Worm (Caenorhabditis elegans) whole organism, L2 larva: ENCODE data around the gene F40H3.1.

ENCODE experiments used
- C34F6.9 ChIP-seq: fragments of 150-350 bp; optimal IDR thresholded peaks from 2 replicates; lab custom pipeline; 2014; ENCODE audit warnings: missing biosample characterization, missing genetic modification characterization
- F13H6.1 ChIP-seq: sonication (generic microtip); optimal IDR thresholded peaks from 2 replicates; lab custom pipeline; 2016; ENCODE audit warnings: missing genetic modification characterization, missing compliant biosample characterization
- ZK546.5 ChIP-seq: sonication (generic microtip); optimal IDR thresholded peaks from 2 replicates; lab custom pipeline; 2017; ENCODE audit warnings: missing biosample characterization, missing genetic modification characterization
- alr-1 ChIP-seq: fragments of 150-350 bp; optimal IDR thresholded peaks from 2 replicates; lab custom pipeline; 2014; ENCODE audit warnings: missing biosample characterization, missing genetic modification characterization
- aly-2 ChIP-seq: fragments of 150-350 bp; optimal IDR thresholded peaks from 2 replicates; lab custom pipeline; 2014; ENCODE audit warnings: missing biosample characterization, missing genetic modification characterization
- ceh-82 ChIP-seq: fragments of 150-350 bp; optimal IDR thresholded peaks from 2 replicates; lab custom pipeline; 2014; ENCODE audit warnings: missing biosample characterization, missing genetic modification characterization
- dmd-4 ChIP-seq: sonication (generic microtip); optimal IDR thresholded peaks from 2 replicates; lab custom pipeline; 2017; ENCODE audit warnings: missing biosample characterization, missing genetic modification characterization
- egl-27 ChIP-seq: sonication (generic microtip); optimal IDR thresholded peaks from 3 replicates; lab custom pipeline; 2017; ENCODE audit warnings: missing biosample characterization, missing genetic modification reagents, missing genetic modification characterization
- elt-1 ChIP-seq: fragments of 150-350 bp; optimal IDR thresholded peaks from 2 replicates; lab custom pipeline; 2014; ENCODE audit warnings: missing biosample characterization, missing genetic modification characterization
- elt-3 ChIP-seq: sonication (generic microtip); optimal IDR thresholded peaks from 2 replicates; lab custom pipeline; 2017; ENCODE audit warnings: missing biosample characterization, missing genetic modification characterization
- fos-1 ChIP-seq: fragments of 150-350 bp; optimal IDR thresholded peaks from 2 replicates; lab custom pipeline; 2014; ENCODE audit warnings: missing biosample characterization, missing genetic modification characterization
- lin-11 ChIP-seq: fragments of 150-350 bp; sonication (generic microtip); optimal IDR thresholded peaks from 2 replicates; lab custom pipeline; 2014; ENCODE audit warnings: missing biosample characterization, missing genetic modification characterization, inconsistent platforms, mixed read lengths
- lin-13 ChIP-seq: fragments of 150-350 bp; optimal IDR thresholded peaks from 2 replicates; lab custom pipeline; 2014; ENCODE audit warnings: missing biosample characterization, missing genetic modification reagents, missing genetic modification characterization
- lin-39 ChIP-seq: fragments of 150-350 bp; optimal IDR thresholded peaks from 2 replicates; lab custom pipeline; 2014; ENCODE audit warnings: missing biosample characterization, missing genetic modification reagents, missing genetic modification characterization
- lsy-2 ChIP-seq, 2 experiments: fragments of 150-350 bp in 1 of 2; sonication (generic microtip) in 1 of 2; optimal IDR thresholded peaks; 2 replicates each; lab custom pipeline; 2014 to 2017; ENCODE audit warnings: missing biosample characterization in 2 of 2, missing genetic modification characterization in 2 of 2
- mbf-1 ChIP-seq: sonication (generic microtip); optimal IDR thresholded peaks from 2 replicates; lab custom pipeline; 2017; ENCODE audit warnings: missing biosample characterization, missing genetic modification characterization
- mdl-1 ChIP-seq, 2 experiments: fragments of 150-350 bp in 1 of 2; sonication (generic microtip) in 1 of 2; optimal IDR thresholded peaks; 2 replicates each; lab custom pipeline; 2017; ENCODE audit warnings: missing biosample characterization in 2 of 2, missing genetic modification characterization in 2 of 2
- nhr-10 ChIP-seq: sonication (generic microtip); optimal IDR thresholded peaks from 2 replicates; lab custom pipeline; 2017; ENCODE audit warnings: missing biosample characterization, missing genetic modification characterization
- nhr-11 ChIP-seq: fragments of 150-350 bp; optimal IDR thresholded peaks from 2 replicates; lab custom pipeline; 2014; ENCODE audit warnings: missing biosample characterization, missing genetic modification characterization
- nhr-12 ChIP-seq: fragments of 150-350 bp; optimal IDR thresholded peaks from 2 replicates; lab custom pipeline; 2014; ENCODE audit warnings: missing biosample characterization, missing genetic modification characterization
- nhr-129 ChIP-seq: fragments of 150-350 bp; optimal IDR thresholded peaks from 2 replicates; lab custom pipeline; 2014; ENCODE audit warnings: missing biosample characterization, missing genetic modification characterization
- nhr-21 ChIP-seq: fragments of 150-350 bp; optimal IDR thresholded peaks from 2 replicates; lab custom pipeline; 2014; ENCODE audit warnings: missing biosample characterization, missing genetic modification characterization
- nhr-23 ChIP-seq: fragments of 150-350 bp; optimal IDR thresholded peaks from 2 replicates; lab custom pipeline; 2014; ENCODE audit warnings: missing biosample characterization, missing genetic modification reagents, missing genetic modification characterization
- nhr-237 ChIP-seq: fragments of 150-350 bp; optimal IDR thresholded peaks from 2 replicates; lab custom pipeline; 2014; ENCODE audit warnings: missing biosample characterization, missing genetic modification characterization
- nhr-25 ChIP-seq: fragments of 150-350 bp; sonication (generic microtip); optimal IDR thresholded peaks from 3 replicates; lab custom pipeline; 2014; ENCODE audit warnings: missing biosample characterization, missing genetic modification characterization
- nhr-6 ChIP-seq: fragments of 150-350 bp; optimal IDR thresholded peaks from 2 replicates; lab custom pipeline; 2014; ENCODE audit warnings: missing biosample characterization, missing genetic modification characterization
- nhr-77 ChIP-seq: fragments of 150-350 bp; optimal IDR thresholded peaks from 2 replicates; lab custom pipeline; 2014; ENCODE audit warnings: missing biosample characterization, missing genetic modification characterization
- sem-4 ChIP-seq: fragments of 150-350 bp; optimal IDR thresholded peaks from 2 replicates; lab custom pipeline; 2014; ENCODE audit warnings: missing biosample characterization, missing genetic modification reagents, missing genetic modification characterization
- skn-1 ChIP-seq: sonication (generic microtip); optimal IDR thresholded peaks from 2 replicates; lab custom pipeline; 2017; ENCODE audit warnings: missing biosample characterization, missing genetic modification characterization
- sma-9 ChIP-seq, 2 experiments: fragments of 150-350 bp in 1 of 2; sonication (generic microtip) in 1 of 2; optimal IDR thresholded peaks; 2 replicates each; lab custom pipeline; 2014 to 2016; ENCODE audit warnings: missing genetic modification characterization in 2 of 2, mild to moderate bottlenecking in 1 of 2, missing biosample characterization in 1 of 2, missing compliant biosample characterization in 1 of 2, missing genetic modification reagents in 1 of 2, moderate library complexity in 1 of 2
- snpc-4 ChIP-seq: fragments of 150-350 bp; optimal IDR thresholded peaks from 2 replicates; lab custom pipeline; 2014; ENCODE audit warnings: missing biosample characterization, missing genetic modification characterization
- unc-55 ChIP-seq: fragments of 150-350 bp; sonication (generic microtip); optimal IDR thresholded peaks from 3 replicates; lab custom pipeline; 2014; ENCODE audit warnings: missing biosample characterization, missing genetic modification reagents, missing genetic modification characterization
- unc-62 ChIP-seq: fragments of 150-350 bp; optimal IDR thresholded peaks from 2 replicates; lab custom pipeline; 2014; ENCODE audit warnings: missing biosample characterization, missing genetic modification reagents, missing genetic modification characterization
- zag-1 ChIP-seq: fragments of 150-350 bp; optimal IDR thresholded peaks from 2 replicates; lab custom pipeline; 2014; ENCODE audit warnings: missing biosample characterization, missing genetic modification characterization
- ztf-1 ChIP-seq: fragments of 200-800 bp; sonication (Bioruptor generic); conservative IDR thresholded peaks from 2 replicates; pipeline ENCODE4 v1.3.6; 2022; ENCODE audit warnings: missing genetic modification characterization, missing compliant biosample characterization
- ztf-4 ChIP-seq: fragments of 150-350 bp; optimal IDR thresholded peaks from 2 replicates; lab custom pipeline; 2014; ENCODE audit warnings: missing biosample characterization, missing genetic modification characterization

Gene F40H3.1

ce11 chrII:6179531-6179930 lies at the start of gene F40H3.1:
F40H3.1 (plus strand) TSS chrII:6179831.
- TF ChIP-seq lin-11 (tag; lab: Kevin White, UChicago) (no peak), unc-62 (GFP tag; lab: Kevin White, UChicago) (no peak), nhr-25 (no peak), nhr-6 (tag; lab: Kevin White, UChicago) (no peak), F13H6.1 (tag; lab: Kevin White, UChicago) (no peak), nhr-11 (tag; lab: Kevin White, UChicago) (no peak), unc-55 (GFP tag; lab: Kevin White, UChicago) (no peak), ztf-1 (GFP tag; lab: Robert Waterston, UW) (no peak), ZK546.5 (no peak), nhr-12 (tag; lab: Kevin White, UChicago) (no peak), aly-2 (tag; lab: Kevin White, UChicago) (no peak), dmd-4 (no peak), sem-4 (no peak), nhr-10 (tag; lab: Kevin White, UChicago) (no peak), zag-1 (tag; lab: Kevin White, UChicago) (no peak), lin-13 (GFP tag; lab: Kevin White, UChicago) (no peak), lsy-2 (tag; optimal IDR thresholded peaks at IDR 0.05; lab: Kevin White, UChicago) (no peak)
- TF ChIP-seq, all 48 proteins: peak for 0

ce11 chrII:6132595-6132994 lies 47.0 kb upstream of the F40H3.1 start, which contains the start of gene abts-3:
abts-3 (plus strand) TSS chrII:6132895.
- TF ChIP-seq nhr-129 (tag; lab: Kevin White, UChicago) (no peak), nhr-10 (tag; lab: Kevin White, UChicago) (no peak), nhr-6 (tag; lab: Kevin White, UChicago) (no peak), nhr-23 (no peak), ceh-82 (tag; lab: Kevin White, UChicago) (no peak), sem-4 (no peak), dmd-4 (no peak), elt-3 (tag; lab: Kevin White, UChicago) (no peak), ztf-1 (GFP tag; lab: Robert Waterston, UW) (no peak), zag-1 (tag; lab: Kevin White, UChicago) (no peak), elt-1 (tag; lab: Kevin White, UChicago) (no peak), lin-39 (tag; lab: Kevin White, UChicago) (no peak), unc-55 (GFP tag; lab: Kevin White, UChicago) (no peak), fos-1 (no peak), lin-13 (GFP tag; lab: Kevin White, UChicago) (no peak), nhr-12 (tag; lab: Kevin White, UChicago) (no peak)

ce11 chrII:6135530-6135929 lies 44.1 kb upstream of the F40H3.1 start:
- no peak for TF ChIP-seq dmd-4
- no peak for TF ChIP-seq nhr-77 (tag; lab: Kevin White, UChicago)
- no peak for TF ChIP-seq nhr-25
- no peak for TF ChIP-seq ztf-1 (GFP tag; lab: Robert Waterston, UW)
- no peak for TF ChIP-seq mbf-1
- TF ChIP-seq egl-27 (tag; lab: Kevin White, UChicago): no peak
- TF ChIP-seq elt-3 (tag; lab: Kevin White, UChicago): no peak
- TF ChIP-seq sem-4: no peak
- TF ChIP-seq mdl-1 (tag; optimal IDR thresholded peaks at IDR 0.05; lab: Kevin White, UChicago): no peak
- TF ChIP-seq skn-1 (tag; lab: Kevin White, UChicago): no peak
- no peak for TF ChIP-seq ztf-4 (tag; lab: Kevin White, UChicago)
- no peak for TF ChIP-seq alr-1 (tag; lab: Kevin White, UChicago)
- no peak for TF ChIP-seq nhr-10 (tag; lab: Kevin White, UChicago)
- TF ChIP-seq sma-9 (GFP tag; optimal IDR thresholded peaks at IDR 0.05; lab: Kevin White, UChicago): no peak
- no peak for TF ChIP-seq sma-9 (tag; optimal IDR thresholded peaks at IDR 0.05; lab: Kevin White, UChicago)
- TF ChIP-seq nhr-21: no peak
- TF ChIP-seq F13H6.1 (tag; lab: Kevin White, UChicago): no peak

- TF ChIP-seq C34F6.9 (peak; percentile 18), alr-1 (tag; lab: Kevin White, UChicago) (no peak), snpc-4 (tag; lab: Kevin White, UChicago) (no peak), nhr-237 (tag; lab: Kevin White, UChicago) (no peak), lin-39 (tag; lab: Kevin White, UChicago) (no peak), mbf-1 (no peak), F13H6.1 (tag; lab: Kevin White, UChicago) (peak; percentile 13), nhr-10 (tag; lab: Kevin White, UChicago) (no peak), lin-13 (GFP tag; lab: Kevin White, UChicago) (no peak), nhr-129 (tag; lab: Kevin White, UChicago) (peak; percentile 55), zag-1 (tag; lab: Kevin White, UChicago) (no peak)
These were observed 42.9 kb upstream of the F40H3.1 start for ce11 chrII:6136712-6137111.
